Fruit fly (Drosophila melanogaster): ENCODE data around the gene sowah.

The sowah gene

DNA sequence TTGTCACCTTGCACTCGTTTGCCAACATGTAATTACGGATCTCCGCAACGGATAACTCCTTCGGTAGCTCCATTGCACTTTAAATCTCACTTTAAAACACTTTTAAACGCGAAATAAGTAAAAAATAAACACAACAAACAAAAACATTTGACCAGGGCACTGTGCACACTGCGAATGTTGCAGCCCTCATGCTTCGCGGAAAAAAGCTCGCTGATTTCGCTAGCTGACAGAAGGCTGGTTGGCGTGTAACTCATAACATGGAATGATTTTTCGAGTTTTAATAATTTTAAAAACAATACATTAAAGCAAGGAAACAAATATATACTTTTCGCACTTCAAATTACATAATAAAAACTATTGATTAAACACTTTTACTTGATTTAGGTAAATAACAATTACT is at the start of gene sowah:
TSS of gene sowah (minus strand) at position 177 of the 400 bp plus-strand sequence.
- TF ChIP-seq noc (tag; optimal IDR thresholded peaks at IDR 0.05) = no peak

DNA sequence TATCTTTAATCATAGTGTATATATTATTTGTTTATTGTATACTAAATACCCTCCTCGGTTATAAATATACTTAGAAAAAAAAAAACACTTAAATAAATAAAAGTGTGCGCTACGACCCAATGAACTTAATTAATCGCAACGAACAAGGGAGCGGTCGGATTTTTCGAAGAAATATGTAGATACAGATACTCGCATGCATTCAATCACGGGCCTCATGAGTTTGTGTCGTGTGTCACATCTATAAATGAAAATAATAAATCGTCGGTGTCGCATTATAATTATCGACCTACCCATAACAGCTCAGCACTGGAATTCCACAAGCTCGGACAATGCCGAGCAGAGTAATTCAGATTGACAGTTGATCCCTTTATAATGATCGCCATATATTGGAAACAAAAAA is 49.5 kb upstream of the sowah start:
- no peak for TF ChIP-seq noc (tag; optimal IDR thresholded peaks at IDR 0.05)

DNA sequence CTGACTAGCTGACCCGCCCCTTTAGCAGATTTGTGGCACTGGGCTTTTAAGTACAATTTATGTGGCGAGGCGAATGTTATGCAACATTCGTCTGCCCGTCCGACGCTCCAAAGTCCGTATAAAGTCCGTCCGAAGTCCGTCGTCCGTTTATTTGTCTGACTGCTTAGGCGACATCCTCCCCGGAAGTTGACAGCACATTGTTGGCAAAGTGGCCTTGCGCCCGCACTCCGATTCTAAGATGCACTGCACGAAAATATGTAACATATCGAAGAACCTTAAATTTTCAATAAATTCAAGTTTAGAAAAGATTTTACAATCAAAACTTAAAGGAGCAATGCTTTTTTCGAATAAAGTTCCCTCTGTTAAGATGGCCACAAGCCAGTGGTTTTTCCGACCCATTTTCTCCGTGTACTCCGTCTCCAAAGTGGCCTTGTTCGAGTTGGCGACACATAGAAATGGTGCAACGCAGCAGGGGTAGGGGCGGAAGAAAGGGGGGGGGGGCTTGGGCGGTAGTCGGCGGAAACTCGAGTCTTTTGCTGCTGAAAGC is 46.6 kb upstream of the sowah start:
- TF ChIP-seq noc (tag; optimal IDR thresholded peaks at IDR 0.05) = no peak

DNA sequence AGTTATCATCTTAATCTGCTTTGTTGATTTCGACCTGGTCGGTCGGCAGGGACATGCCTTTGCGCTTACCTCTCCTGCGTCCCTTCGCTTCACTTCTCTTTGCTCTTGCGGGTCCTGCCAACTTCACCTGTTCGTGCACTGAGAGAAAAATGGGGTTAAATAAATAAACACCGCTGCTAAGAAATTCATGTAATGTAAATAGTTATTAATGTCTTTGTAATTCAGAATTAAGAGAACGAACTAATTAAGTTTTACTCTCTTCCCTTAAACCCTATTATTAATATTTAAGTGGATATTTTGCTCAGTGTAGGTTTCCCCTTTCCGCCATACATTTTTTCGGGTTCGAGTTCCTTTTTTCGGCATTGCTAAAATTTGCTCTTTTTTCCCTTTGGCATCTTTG is 44.1 kb upstream of the sowah start:
- TF ChIP-seq noc (tag; optimal IDR thresholded peaks at IDR 0.05) = no peak

DNA sequence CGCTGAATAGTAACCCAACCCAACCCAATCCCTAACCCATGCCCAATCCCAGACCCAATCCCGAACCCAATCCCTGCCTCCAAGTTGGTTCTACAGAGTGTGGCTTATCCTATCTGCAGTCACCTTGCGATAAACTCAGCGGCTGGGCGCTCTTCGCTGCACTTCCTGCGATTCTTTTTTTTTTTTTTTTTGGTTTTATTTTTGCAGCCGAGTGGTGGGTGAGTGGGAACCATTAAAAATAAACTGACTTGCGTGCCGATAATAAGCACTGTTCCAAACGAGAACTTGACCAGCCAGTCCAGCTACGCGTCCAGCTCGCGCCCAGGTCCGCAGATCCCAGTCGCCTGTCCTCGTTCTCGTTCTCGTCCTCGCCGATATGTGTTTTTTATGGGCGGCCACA is 42.7 kb upstream of the sowah start:
- TF ChIP-seq noc (tag; optimal IDR thresholded peaks at IDR 0.05) = no peak

DNA sequence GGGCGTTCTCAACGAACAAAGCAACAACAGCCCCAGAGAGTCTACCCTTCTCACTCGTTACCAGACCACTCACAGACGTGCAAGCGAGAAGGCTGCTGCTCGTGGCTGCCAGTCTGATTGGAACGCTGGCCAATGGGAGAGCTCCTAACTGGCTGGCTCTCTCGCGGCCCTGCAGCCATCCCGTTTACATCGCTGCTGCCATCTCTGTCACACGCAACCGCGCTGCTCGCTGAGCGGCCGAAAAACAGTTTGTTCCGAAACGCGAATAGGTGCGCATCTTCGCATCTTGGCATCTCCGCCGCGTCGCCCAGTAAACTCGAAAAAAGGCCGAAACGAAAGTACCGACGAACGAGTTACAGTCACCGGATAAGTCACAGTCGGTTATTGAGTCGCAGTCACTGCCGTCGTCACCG is 37.1 kb upstream of the sowah start, which contains the start of gene caup:
TSS of gene caup (plus strand) at position 245 of the 413 bp plus-strand sequence.
- TF ChIP-seq noc (tag; optimal IDR thresholded peaks at IDR 0.05) = no peak

DNA sequence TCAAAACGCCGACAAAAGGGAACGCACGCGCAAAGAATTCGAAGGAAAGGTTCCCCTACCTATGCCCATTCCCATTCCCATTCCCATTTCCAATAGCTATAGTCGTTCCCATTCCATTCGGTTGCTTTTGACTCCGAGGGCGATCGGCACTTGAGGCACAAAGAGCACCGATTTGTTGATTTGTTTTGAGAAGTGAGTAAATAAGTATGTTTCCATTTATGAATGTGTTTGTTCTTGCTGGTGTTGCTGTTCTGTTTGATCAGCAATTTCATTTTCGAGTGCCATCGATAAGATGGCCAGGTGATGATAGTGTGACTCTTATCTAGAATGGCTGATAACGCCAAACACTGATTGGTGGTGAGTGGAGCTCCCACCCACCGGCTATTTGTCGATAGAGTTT is 34.0 kb upstream of the sowah start:
- no peak for TF ChIP-seq noc (tag; optimal IDR thresholded peaks at IDR 0.05)

DNA sequence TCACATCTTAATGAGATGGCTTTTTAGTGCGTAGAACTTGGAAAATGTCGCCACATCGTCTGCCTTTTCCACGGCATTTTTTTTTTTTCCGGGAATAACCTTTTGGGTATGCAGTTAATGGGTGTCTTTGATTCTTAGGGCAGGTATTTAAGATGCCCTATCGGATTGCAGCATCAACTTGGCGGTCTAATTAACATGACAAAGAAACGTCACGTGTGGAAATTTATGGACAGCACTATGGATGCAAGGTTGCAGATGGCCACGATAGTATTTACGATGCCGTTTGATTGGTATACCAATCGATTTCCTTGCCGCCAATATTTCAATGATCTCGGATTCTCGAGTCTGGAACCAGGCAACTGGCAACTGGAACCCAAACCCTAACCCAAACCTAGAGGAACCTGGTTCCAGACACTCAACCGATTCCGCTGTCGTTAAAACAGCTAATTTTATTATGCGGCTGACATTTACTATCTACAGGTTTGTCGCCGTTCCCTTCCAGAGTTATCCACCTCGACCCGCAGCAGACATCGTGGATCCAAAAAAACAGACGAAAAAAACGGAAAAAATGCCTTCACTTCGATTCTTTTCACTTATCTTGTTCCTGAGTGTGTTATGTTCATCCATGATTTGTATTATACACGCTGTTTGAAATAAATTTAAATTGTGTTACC is 29.0 kb upstream of the sowah start:
- TF ChIP-seq noc (tag; optimal IDR thresholded peaks at IDR 0.05) = no peak

DNA sequence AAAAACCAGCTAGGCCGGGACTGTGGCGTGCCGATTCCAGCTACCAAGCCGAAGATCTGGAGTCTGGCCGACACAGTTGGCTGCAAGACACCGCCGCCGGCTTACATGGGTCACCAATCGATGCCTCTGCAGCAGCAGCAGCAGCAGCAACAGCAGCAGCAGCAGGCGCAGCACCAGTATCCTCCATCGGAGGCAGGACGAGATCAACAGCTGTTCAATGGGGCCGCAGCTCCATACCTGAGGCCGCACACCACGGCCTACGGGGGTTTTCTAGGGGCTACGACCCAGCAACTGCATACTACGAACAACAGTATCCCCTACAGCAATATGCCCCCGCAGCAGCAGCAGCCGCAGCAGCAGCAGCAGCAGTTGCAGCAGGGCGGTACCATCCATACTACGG is 22.5 kb upstream of the sowah start:
- no peak for TF ChIP-seq noc (tag; optimal IDR thresholded peaks at IDR 0.05)

DNA sequence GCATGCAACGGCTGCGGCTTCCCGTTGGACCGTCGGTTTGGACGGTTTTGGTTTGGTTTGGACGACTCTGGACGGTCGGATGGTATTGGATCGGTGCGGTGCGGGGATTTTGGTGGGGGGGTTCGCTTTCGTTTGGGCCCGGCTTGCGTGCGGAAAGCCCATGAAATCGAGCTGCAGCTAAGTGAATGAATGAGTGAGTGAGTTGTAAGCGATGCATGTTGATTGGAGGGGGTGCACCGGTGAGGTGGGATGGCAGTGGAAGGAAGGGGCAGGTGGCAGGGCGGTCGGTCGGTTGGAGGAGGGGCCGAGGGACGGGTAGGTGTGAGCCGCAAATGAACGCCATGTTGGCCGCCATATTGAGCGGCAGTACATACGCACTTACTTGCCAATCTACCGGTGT is 18.4 kb upstream of the sowah start:
- TF ChIP-seq noc (tag; optimal IDR thresholded peaks at IDR 0.05) = no peak

DNA sequence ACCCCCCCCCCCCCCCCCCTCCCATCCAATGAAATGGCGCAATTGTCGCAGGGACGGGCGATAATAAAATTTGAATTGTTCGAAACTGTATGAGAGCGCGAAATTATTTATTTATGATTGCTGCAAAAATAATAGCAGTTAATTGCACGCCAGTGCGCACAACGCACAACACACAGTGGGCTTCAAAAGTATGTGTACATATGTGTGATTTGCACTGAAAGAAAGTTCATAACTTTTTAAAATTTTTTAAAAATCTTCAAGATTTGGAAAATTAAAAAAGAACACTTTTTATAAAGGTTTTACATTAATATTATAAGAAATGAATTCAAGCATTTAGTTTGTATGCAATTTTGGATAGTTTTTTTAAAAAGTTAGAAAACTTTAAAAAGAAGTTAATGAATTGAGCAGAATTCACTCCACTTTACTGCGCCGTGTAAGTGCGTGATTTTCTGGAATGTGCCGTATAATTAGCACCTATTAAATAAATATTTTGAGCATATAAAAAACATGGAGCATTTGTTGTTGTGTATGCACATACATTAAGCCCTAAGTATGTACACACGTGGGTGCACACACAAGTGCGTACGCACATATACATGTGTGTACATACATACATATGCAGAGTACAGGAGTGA is 17.7 kb upstream of the sowah start:
- no peak for TF ChIP-seq noc (tag; optimal IDR thresholded peaks at IDR 0.05)

DNA sequence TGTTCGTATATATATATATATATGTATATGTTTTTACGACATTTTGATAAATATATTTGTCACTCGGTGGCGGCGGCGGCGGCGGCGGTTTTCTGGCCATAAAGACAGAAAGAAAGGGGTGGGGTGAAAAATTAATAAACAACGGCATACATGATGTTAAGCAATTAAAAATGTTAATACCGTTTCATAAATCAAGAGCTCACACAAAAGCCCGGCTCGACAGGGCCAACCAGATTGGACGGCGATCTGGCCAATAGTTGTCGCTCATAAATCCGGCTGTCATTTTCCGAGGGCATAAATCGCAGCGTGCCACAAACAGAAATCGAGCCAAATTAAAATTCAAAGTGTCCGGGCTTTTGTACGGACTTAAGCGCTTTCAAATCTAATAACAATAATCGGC is 16.5 kb upstream of the sowah start:
- TF ChIP-seq noc (tag; optimal IDR thresholded peaks at IDR 0.05) = no peak

DNA sequence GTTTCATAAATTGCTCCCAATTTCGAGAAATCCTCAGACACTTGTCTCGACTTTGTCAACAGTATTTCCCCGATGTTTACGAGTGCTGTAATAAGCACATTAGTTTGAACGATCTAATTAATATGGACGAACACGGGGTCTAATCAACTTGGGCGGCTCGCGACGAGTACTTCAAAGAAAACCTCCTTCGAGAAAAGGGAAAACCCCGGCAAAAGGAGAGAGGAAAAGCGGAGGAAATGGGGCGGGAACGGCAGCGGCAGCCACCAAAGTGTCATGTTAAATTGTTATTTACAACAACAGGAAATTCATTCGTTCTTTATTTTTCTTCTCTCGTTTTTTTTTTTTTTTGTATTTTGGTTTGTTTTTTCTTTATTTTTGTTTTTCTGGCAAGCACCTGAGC is 15.9 kb upstream of the sowah start:
- TF ChIP-seq noc (tag; optimal IDR thresholded peaks at IDR 0.05) = no peak

DNA sequence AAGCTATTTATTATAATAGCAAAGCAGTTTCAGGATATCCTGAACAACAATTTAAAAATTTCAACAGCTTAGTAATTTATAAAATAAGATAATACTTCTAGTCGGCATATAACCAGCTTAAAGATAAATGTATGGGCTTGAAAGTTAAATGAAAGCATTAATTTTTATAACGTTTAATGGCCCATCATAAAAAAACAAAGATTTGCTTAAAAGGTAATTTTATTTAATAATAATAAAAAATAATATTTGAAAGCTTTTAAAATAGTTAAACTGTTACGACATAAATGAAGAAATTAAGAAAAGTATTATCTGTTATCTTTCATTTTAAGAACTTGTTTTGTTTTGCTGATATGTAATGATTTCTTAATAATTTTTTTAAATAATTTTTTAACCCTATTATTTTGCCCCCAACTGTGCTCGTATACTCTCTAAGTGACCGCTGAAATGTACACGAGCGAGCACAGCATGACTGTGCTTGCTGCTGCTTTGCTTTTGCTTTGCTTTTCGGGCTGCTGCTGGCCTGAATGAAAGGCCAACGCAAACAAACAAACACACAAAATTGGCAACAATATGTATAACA is 15.0 kb upstream of the sowah start:
- no peak for TF ChIP-seq noc (tag; optimal IDR thresholded peaks at IDR 0.05)

DNA sequence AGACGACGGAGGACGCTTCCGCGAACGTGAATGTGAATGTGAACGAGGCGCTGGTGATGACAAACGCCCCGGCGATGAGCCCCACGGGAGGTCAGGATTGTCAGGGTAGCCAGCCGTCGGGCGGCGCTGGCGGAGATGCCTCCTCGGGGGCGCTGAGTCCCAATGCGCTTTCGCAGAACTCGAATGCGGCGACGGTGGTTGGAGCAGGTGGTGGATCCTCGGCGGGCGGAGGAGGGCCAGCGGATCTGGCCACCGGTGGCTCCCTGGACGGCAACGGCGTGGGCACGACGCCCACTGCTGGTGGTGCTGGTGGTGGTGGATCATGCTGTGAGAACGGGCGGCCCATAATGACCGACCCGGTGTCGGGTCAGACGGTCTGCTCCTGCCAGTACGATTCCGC is 13.4 kb upstream of the sowah start:
- no peak for TF ChIP-seq noc (tag; optimal IDR thresholded peaks at IDR 0.05)

DNA sequence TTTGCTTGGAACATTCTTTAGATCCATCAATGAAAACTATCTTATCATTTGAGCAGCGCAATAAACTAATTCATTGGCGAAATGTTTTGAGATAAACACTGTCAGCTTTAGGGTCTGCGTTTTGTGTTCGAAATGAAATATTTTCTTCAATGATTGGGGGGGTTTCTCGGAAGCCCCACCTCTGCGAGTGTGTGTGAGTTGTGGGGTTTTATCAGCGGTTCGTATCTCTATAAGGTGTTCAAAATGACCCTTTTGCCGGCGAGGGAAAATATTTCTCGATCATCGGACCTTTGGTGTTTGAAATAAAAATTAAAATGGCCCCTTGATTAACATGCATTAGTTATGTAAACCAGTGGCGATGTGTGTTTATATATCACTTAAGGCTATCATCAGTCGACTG is 12.6 kb upstream of the sowah start:
- TF ChIP-seq noc (tag; optimal IDR thresholded peaks at IDR 0.05) = no peak

DNA sequence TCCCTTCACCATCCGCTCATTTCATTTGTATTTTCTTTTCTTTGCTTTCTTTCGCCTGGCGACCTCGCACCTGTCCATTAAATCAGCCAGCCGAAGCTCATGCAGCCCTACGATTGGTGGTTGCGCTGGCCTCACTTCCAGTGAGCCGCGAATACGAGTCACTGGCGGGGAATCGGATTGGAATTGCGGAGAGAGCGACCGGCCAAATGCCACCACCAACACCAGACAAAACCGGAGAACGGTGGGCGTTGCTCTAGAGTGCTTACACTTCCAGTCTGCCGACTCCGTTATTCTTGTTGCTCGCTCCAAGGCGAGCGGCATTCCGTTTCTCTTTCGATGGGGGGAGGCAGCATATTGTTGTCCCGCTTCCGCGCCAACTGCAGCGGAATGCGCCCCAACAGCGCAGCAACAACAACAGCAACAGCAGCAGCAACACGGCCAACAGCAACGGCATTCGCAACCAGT is 7.9 kb upstream of the sowah start, which contains the start of gene ara:
TSS of gene ara (plus strand) at position 461 of the 465 bp plus-strand sequence.
- no peak for TF ChIP-seq noc (tag; optimal IDR thresholded peaks at IDR 0.05)
